Worm (Caenorhabditis elegans) whole organism, L2 larva: ENCODE measurements around the gene sql-1.

ENCODE experiments used
- Y55F3AM.14 ChIP-seq: fragments of 200-800 bp; sonication (Bioruptor generic); optimal IDR thresholded peaks from 2 replicates; lab custom pipeline; 2018; ENCODE audit warnings: mild to moderate bottlenecking, missing genetic modification characterization, missing compliant biosample characterization
- ama-1 ChIP-seq: fragments of 150-350 bp; optimal IDR thresholded peaks from 2 replicates; lab custom pipeline; 2018; ENCODE audit warnings: inconsistent platforms
- ceh-82 ChIP-seq: fragments of 150-350 bp; optimal IDR thresholded peaks from 2 replicates; lab custom pipeline; 2014; ENCODE audit warnings: missing biosample characterization, missing genetic modification characterization
- elt-3 ChIP-seq: sonication (generic microtip); optimal IDR thresholded peaks from 2 replicates; lab custom pipeline; 2017; ENCODE audit warnings: missing biosample characterization, missing genetic modification characterization
- lsy-2 ChIP-seq, 2 experiments: fragments of 150-350 bp in 1 of 2; sonication (generic microtip) in 1 of 2; optimal IDR thresholded peaks; 2 replicates each; lab custom pipeline; 2014 to 2017; ENCODE audit warnings: missing biosample characterization in 2 of 2, missing genetic modification characterization in 2 of 2
- nhr-23 ChIP-seq: fragments of 150-350 bp; optimal IDR thresholded peaks from 2 replicates; lab custom pipeline; 2014; ENCODE audit warnings: missing biosample characterization, missing genetic modification reagents, missing genetic modification characterization
- sma-9 ChIP-seq, 2 experiments: fragments of 150-350 bp in 1 of 2; sonication (generic microtip) in 1 of 2; optimal IDR thresholded peaks; 2 replicates each; lab custom pipeline; 2014 to 2016; ENCODE audit warnings: missing genetic modification characterization in 2 of 2, mild to moderate bottlenecking in 1 of 2, missing biosample characterization in 1 of 2, missing compliant biosample characterization in 1 of 2, missing genetic modification reagents in 1 of 2, moderate library complexity in 1 of 2
- unc-62 ChIP-seq: fragments of 150-350 bp; optimal IDR thresholded peaks from 2 replicates; lab custom pipeline; 2014; ENCODE audit warnings: missing biosample characterization, missing genetic modification reagents, missing genetic modification characterization

DNA sequence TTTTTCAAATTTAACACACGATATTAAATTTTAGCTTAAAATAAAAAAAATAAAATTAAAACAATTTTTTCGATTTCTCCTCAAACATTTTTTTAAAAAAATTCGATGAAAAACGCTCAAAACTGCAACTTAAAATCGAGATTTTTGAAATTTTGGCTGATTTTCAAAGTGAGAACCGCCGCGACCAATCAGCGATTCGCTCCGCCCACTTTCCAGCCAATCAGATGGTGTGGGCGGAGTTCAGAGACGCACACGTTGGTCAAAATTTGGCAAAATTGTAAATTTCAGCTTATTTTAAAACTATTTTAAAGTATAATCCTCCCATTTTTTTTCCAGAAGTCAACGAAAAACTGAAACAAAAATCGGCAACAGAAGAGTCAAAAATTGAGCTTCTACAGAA, 11.1 kb downstream of the sql-1 start:
- no peak for TF ChIP-seq ceh-82 (tag; lab: Kevin White, UChicago)
- no peak for TF ChIP-seq unc-62 (GFP tag; lab: Kevin White, UChicago)
- TF ChIP-seq ama-1: no peak
- no peak for TF ChIP-seq elt-3
- TF ChIP-seq lsy-2 (tag; optimal IDR thresholded peaks at IDR 0.05; lab: Kevin White, UChicago): no peak
- no peak for TF ChIP-seq sma-9 (GFP tag; optimal IDR thresholded peaks at IDR 0.05; lab: Kevin White, UChicago)
- no peak for TF ChIP-seq sma-9 (tag; optimal IDR thresholded peaks at IDR 0.05; lab: Kevin White, UChicago)
- no peak for TF ChIP-seq Y55F3AM.14 (GFP tag; lab: Kevin White, UChicago)
- TF ChIP-seq nhr-23 (tag; lab: Kevin White, UChicago): no peak
